Fruit fly (Drosophila melanogaster): ENCODE results near the gene Ag5r.

Gene Ag5r

DNA sequence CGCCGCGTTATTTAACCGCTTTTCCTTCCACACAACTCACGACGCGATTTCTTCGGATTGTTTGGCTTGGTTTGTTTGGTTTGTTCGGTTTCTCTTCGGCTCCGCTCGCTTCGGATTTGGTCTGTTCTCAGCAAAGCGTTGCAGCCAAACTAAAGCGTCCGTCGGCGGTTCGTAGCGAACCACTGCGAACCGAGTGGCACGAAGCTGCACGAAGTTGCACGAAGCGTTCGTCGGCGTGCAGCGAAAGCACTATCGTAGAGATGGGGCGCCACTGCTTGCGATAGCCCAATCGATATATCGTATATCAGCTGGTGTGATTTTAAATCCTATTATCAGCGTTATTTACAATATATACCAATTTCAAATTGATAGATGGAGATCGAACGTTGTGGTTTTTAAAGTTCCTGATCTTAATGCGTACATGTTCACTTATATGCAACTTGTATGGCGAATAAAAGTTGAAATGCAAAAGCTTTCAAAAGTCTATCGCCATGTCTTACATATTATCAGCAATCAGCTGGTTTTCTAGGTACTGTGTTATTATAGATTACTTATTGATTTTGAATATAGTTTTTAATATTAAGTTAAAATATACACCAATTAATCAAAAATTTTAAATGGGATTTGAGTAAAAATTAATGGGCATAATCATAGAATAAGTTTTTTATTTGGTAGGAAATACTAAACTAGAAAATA, 39.7 kb upstream of the Ag5r start, which contains the start of gene rut (continued):
- no peak for TF ChIP-seq schlank (tag; optimal IDR thresholded peaks at IDR 0.05)
- peak; percentile 84 for TF ChIP-seq nerfin-2 (GFP tag; IDR thresholded peaks at IDR 0.05; ENCODE audit: partially characterized antibody)
- peak; percentile 14 for TF ChIP-seq CG10274 (GFP tag; optimal IDR thresholded peaks at IDR 0.05)
- TF ChIP-seq Ptx1 (GFP tag; IDR thresholded peaks at IDR 0.05) = no peak
- no peak for TF ChIP-seq sisA (GFP tag; IDR thresholded peaks at IDR 0.05)
- TF ChIP-seq bcd (GFP tag; optimal IDR thresholded peaks at IDR 0.05) = peak; percentile 3
- TF ChIP-seq CG16779 (GFP tag; IDR thresholded peaks at IDR 0.05) = no peak; the same call in 1 of the 2 replicates
- peak; percentile 32 for TF ChIP-seq CG2120 (GFP tag; optimal IDR thresholded peaks at IDR 0.05)
- no peak for TF ChIP-seq CG4424 (GFP tag; optimal IDR thresholded peaks at IDR 0.05)
- TF ChIP-seq CG6654 (GFP tag; optimal IDR thresholded peaks at IDR 0.05) = no peak
- no peak for TF ChIP-seq CG4404 (GFP tag; IDR thresholded peaks at IDR 0.05)
- TF ChIP-seq her (GFP tag; optimal IDR thresholded peaks at IDR 0.05) = no peak
- TF ChIP-seq CG12659 (GFP tag; optimal IDR thresholded peaks at IDR 0.05) = peak; percentile 56
- TF ChIP-seq Myb (GFP tag; optimal IDR thresholded peaks at IDR 0.05) = peak; percentile 67
- TF ChIP-seq CG34422 (GFP tag; IDR thresholded peaks at IDR 0.05) = peak; percentile 64; the same call in 1 of the 3 replicates
- no peak for TF ChIP-seq Usf (GFP tag; optimal IDR thresholded peaks at IDR 0.05)
- no peak for TF ChIP-seq gt (GFP tag; IDR thresholded peaks at IDR 0.05)
- no peak for TF ChIP-seq Oaz (GFP tag; IDR thresholded peaks at IDR 0.05)
- 0 out of 2 replicates have a peak, but pooled peaks have one; percentile 19 for TF ChIP-seq ara (GFP tag; IDR thresholded peaks at IDR 0.05)
- TF ChIP-seq sug (tag; optimal IDR thresholded peaks at IDR 0.05) = peak; percentile 13
- no peak for TF ChIP-seq bigmax (GFP tag; optimal IDR thresholded peaks at IDR 0.05)
- TF ChIP-seq HmgZ (tag; optimal IDR thresholded peaks at IDR 0.05) = peak; percentile 15
- TF ChIP-seq Poxn (GFP tag; IDR thresholded peaks at IDR 0.05) = no peak
- TF ChIP-seq trem (tag; optimal IDR thresholded peaks at IDR 0.05) = no peak
- peak; percentile 92 for TF ChIP-seq hbn (GFP tag; IDR thresholded peaks at IDR 0.05; ENCODE audit: partially characterized antibody)
- TF ChIP-seq chm (GFP tag; IDR thresholded peaks at IDR 0.05) = 0 out of 2 replicates have a peak, but pooled peaks have one; percentile 63
- TF ChIP-seq CG7928 (GFP tag; optimal IDR thresholded peaks at IDR 0.05) = no peak
- peak; percentile 95 for TF ChIP-seq hb (GFP tag; IDR thresholded peaks at IDR 0.05; ENCODE audit: partially characterized antibody)
- no peak for TF ChIP-seq CkIIα-i1 (GFP tag; IDR thresholded peaks at IDR 0.05)
- peak; percentile 99 for TF ChIP-seq Deaf1 (tag; optimal IDR thresholded peaks at IDR 0.05)
- no peak for TF ChIP-seq CG3726 (GFP tag; IDR thresholded peaks at IDR 0.05)
- TF ChIP-seq CG15011 (GFP tag; optimal IDR thresholded peaks at IDR 0.05) = no peak
- TF ChIP-seq Hand (GFP tag; optimal IDR thresholded peaks at IDR 0.05) = no peak
- peak; percentile 87 for TF ChIP-seq zen2 (GFP tag; IDR thresholded peaks at IDR 0.05; ENCODE audit: partially characterized antibody)
- no peak for TF ChIP-seq Hr51 (GFP tag; optimal IDR thresholded peaks at IDR 0.05)
- peak; percentile 5 for TF ChIP-seq caup (GFP tag; optimal IDR thresholded peaks at IDR 0.05; ENCODE audit: severe bottlenecking)
- peak; percentile 78 for TF ChIP-seq CG9932 (GFP tag; IDR thresholded peaks at IDR 0.05)
- no peak for TF ChIP-seq CG18262 (tag; optimal IDR thresholded peaks at IDR 0.05)
- peak; percentile 3 for TF ChIP-seq CG17829 (tag; optimal IDR thresholded peaks at IDR 0.05)
- peak; percentile 97 for TF ChIP-seq knrl (GFP tag; IDR thresholded peaks at IDR 0.05; ENCODE audit: partially characterized antibody)
- no peak for TF ChIP-seq GATAe (GFP tag; conservative IDR thresholded peaks at IDR 0.05)
- TF ChIP-seq ham (GFP tag; IDR thresholded peaks at IDR 0.05) = no peak
- no peak for TF ChIP-seq bowl (GFP tag; IDR thresholded peaks at IDR 0.05)
- no peak for TF ChIP-seq CG17361 (GFP tag; IDR thresholded peaks at IDR 0.05)
- TF ChIP-seq CG1792 (GFP tag; optimal IDR thresholded peaks at IDR 0.05) = no peak
- no peak for TF ChIP-seq D19B (GFP tag; optimal IDR thresholded peaks at IDR 0.05)
- TF ChIP-seq CG31441 (GFP tag; IDR thresholded peaks at IDR 0.05) = no peak
- TF ChIP-seq CG42726 (GFP tag; IDR thresholded peaks at IDR 0.05; ENCODE audit: partially characterized antibody) = peak; percentile 96
- no peak for TF ChIP-seq CG10147 (GFP tag; optimal IDR thresholded peaks at IDR 0.05)
- TF ChIP-seq tgo (GFP tag; IDR thresholded peaks at IDR 0.05) = no peak
